Worm (Caenorhabditis elegans): ENCODE results near the gene srw-54.

Gene srw-54

ce11 chrV:16598437-16598836 lies 12.7 kb upstream of the srw-54 start:
- TF ChIP-seq snu-23 (GFP tag; optimal IDR thresholded peaks at IDR 0.05) (peak; percentile 27), lsy-2 (tag; optimal IDR thresholded peaks at IDR 0.05) (peak; percentile 8 to 33), nhr-71 (tag; optimal IDR thresholded peaks at IDR 0.05) (peak; percentile 47), aha-1 (tag; optimal IDR thresholded peaks at IDR 0.05) (no peak), hlh-17 (GFP tag; optimal IDR thresholded peaks at IDR 0.05; ENCODE audit: borderline replicate concordance) (no peak), mdl-1 (tag; optimal IDR thresholded peaks at IDR 0.05) (peak in 1 of 2 experiments; percentile 54), lin-14 (GFP tag; optimal IDR thresholded peaks at IDR 0.05) (peak; percentile 43), dsc-1 (tag; optimal IDR thresholded peaks at IDR 0.05) (peak; percentile 84), fkh-4 (tag; optimal IDR thresholded peaks at IDR 0.05; ENCODE audit: borderline replicate concordance) (peak; percentile 73), ceh-82 (tag; optimal IDR thresholded peaks at IDR 0.05) (no peak), nhr-28 (tag; optimal IDR thresholded peaks at IDR 0.05) (no peak), C16A3.4 (tag; optimal IDR thresholded peaks at IDR 0.05) (no peak), nhr-19 (GFP tag; conservative IDR thresholded peaks at IDR 0.05) (peak; percentile 66), unc-98 (GFP tag; IDR thresholded peaks at IDR 0.05) (peak; percentile 33; the same call in 1 of the 2 replicates), rnt-1 (tag; optimal IDR thresholded peaks at IDR 0.05) (peak; percentile 65)

DNA sequence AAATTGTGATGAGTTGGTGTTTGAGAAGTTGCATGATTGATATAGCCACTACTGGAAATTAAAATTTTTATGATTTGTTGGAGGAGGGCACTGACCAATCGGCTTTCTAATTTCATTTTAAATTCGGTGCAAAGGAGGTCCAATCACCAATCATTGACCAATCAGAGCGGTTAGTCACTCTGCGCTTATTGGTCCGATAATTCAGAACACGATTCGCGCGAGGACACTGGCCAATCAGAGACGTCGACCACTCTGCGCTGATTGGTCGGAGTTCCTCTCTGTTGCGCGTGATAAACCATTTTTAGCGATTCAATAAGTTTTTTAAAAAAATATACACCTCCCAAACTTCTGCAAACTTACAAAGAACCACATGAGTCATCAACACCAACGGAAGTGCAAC lies 11.3 kb upstream of the srw-54 start:
- TF ChIP-seq vab-15 (tag; optimal IDR thresholded peaks at IDR 0.05) (no peak), skn-1 (tag; optimal IDR thresholded peaks at IDR 0.05) (no peak), dsc-1 (tag; optimal IDR thresholded peaks at IDR 0.05) (peak; percentile 10), nhr-47 (tag; optimal IDR thresholded peaks at IDR 0.05) (no peak), elt-3 (tag; optimal IDR thresholded peaks at IDR 0.05) (no peak), ceh-63 (GFP tag; optimal IDR thresholded peaks at IDR 0.05) (no peak), zip-4 (GFP tag; optimal IDR thresholded peaks at IDR 0.05) (no peak), snpc-4 (tag; optimal IDR thresholded peaks at IDR 0.05) (no peak)

ce11 chrV:16600623-16601022 lies 10.5 kb upstream of the srw-54 start, which contains the start of gene T03E6.9:
Gene T03E6.9 (minus strand): TSS chrV:16600723.
- no peak for TF ChIP-seq lin-39 (tag; optimal IDR thresholded peaks at IDR 0.05)
- no peak for TF ChIP-seq unc-62 (GFP tag; optimal IDR thresholded peaks at IDR 0.05)
- no peak for TF ChIP-seq lir-3 (tag; optimal IDR thresholded peaks at IDR 0.05; ENCODE audit: poor library complexity)
- TF ChIP-seq aha-1 (tag; optimal IDR thresholded peaks at IDR 0.05), result no peak
- TF ChIP-seq efl-3 (GFP tag; optimal IDR thresholded peaks at IDR 0.05), result no peak
- TF ChIP-seq efl-1 (optimal IDR thresholded peaks at IDR 0.05), result no peak
- TF ChIP-seq efl-1 (GFP tag; optimal IDR thresholded peaks at IDR 0.05 in 1 of 2), result no peak
- TF ChIP-seq lin-15B (tag; optimal IDR thresholded peaks at IDR 0.05), result no peak
- TF ChIP-seq hpl-2 (GFP tag; optimal IDR thresholded peaks at IDR 0.05), result no peak
- no peak for TF ChIP-seq nhr-11 (tag; optimal IDR thresholded peaks at IDR 0.05)
- TF ChIP-seq C34B4.2 (tag; optimal IDR thresholded peaks at IDR 0.05), result no peak
- TF ChIP-seq mep-1 (tag; optimal IDR thresholded peaks at IDR 0.05), result no peak
- TF ChIP-seq fkh-10 (GFP tag; optimal IDR thresholded peaks at IDR 0.05), result no peak
- no peak for TF ChIP-seq dsc-1 (tag; optimal IDR thresholded peaks at IDR 0.05)
- TF ChIP-seq pax-3 (tag; optimal IDR thresholded peaks at IDR 0.05), result no peak
- TF ChIP-seq skn-1 (tag; optimal IDR thresholded peaks at IDR 0.05), result no peak
- TF ChIP-seq egl-13 (tag; optimal IDR thresholded peaks at IDR 0.05), result no peak
- no peak for TF ChIP-seq snu-23 (GFP tag; optimal IDR thresholded peaks at IDR 0.05)
- TF ChIP-seq ets-5 (GFP tag; IDR thresholded peaks at IDR 0.05), result no peak
- TF ChIP-seq egl-27 (tag; optimal IDR thresholded peaks at IDR 0.05), result no peak
- TF ChIP-seq alr-1 (tag; optimal IDR thresholded peaks at IDR 0.05; ENCODE audit: borderline replicate concordance), result no peak
